Worm (Caenorhabditis elegans) whole organism, L1 larva: Measurements from ENCODE around the gene col-69.

Experiments used
- C04F5.9 ChIP-seq: sonication (generic microtip); optimal IDR thresholded peaks from 2 replicates; lab custom pipeline; 2016; ENCODE audit warnings: missing genetic modification characterization, missing compliant biosample characterization
- Y116A8C.19 ChIP-seq: sonication (generic microtip); optimal IDR thresholded peaks from 2 replicates; lab custom pipeline; 2016; ENCODE audit warnings: missing compliant biosample characterization, missing genetic modification characterization, borderline replicate concordance
- aly-2 ChIP-seq: fragments of 150-350 bp; optimal IDR thresholded peaks from 2 replicates; lab custom pipeline; 2014; ENCODE audit warnings: missing biosample characterization, missing genetic modification characterization
- ama-1 ChIP-seq: fragments of 150-350 bp; optimal IDR thresholded peaks from 2 replicates; lab custom pipeline; 2014
- ceh-8 ChIP-seq: fragments of 200-800 bp; sonication (Bioruptor generic); optimal IDR thresholded peaks from 2 replicates; lab custom pipeline; 2018; ENCODE audit warnings: mild to moderate bottlenecking, missing genetic modification characterization, moderate library complexity, missing compliant biosample characterization
- ceh-90 ChIP-seq: sonication (generic microtip); optimal IDR thresholded peaks from 2 replicates; lab custom pipeline; 2016; ENCODE audit warnings: missing genetic modification characterization, missing compliant biosample characterization
- dpl-1 ChIP-seq, 3 experiments: fragments of 150-350 bp in 2 of 3; sonication (generic microtip) in 1 of 3; optimal IDR thresholded peaks; 2 replicates each; lab custom pipeline; 2014 to 2017; ENCODE audit warnings: missing biosample characterization in 3 of 3, missing genetic modification characterization in 3 of 3, missing genetic modification reagents in 3 of 3
- efl-1 ChIP-seq, 4 experiments: fragments of 150-350 bp; optimal IDR thresholded peaks in 3 of 4; peaks in 1 of 4; 1 replicate in 1 of 4; 2 replicates in 3 of 4; lab custom pipeline; 2014; ENCODE audit warnings: missing biosample characterization in 2 of 4, missing genetic modification characterization in 2 of 4, missing genetic modification reagents in 2 of 4
- efl-3 ChIP-seq: fragments of 200-800 bp; sonication (Bioruptor generic); optimal IDR thresholded peaks from 2 replicates; lab custom pipeline; 2018; ENCODE audit warnings: mild to moderate bottlenecking, missing genetic modification characterization, missing compliant biosample characterization
- ets-5 ChIP-seq: fragments of 200-800 bp; sonication (Bioruptor generic); IDR thresholded peaks from 2 replicates; pipeline ENCODE4 v1.3.6; 2022; ENCODE audit warnings: missing genetic modification characterization, missing compliant biosample characterization
- fkh-4 ChIP-seq: sonication (generic microtip); optimal IDR thresholded peaks from 2 replicates; lab custom pipeline; 2016; ENCODE audit warnings: missing compliant biosample characterization, missing genetic modification characterization, borderline replicate concordance
- hlh-17 ChIP-seq: fragments of 200-800 bp; sonication (Bioruptor generic); optimal IDR thresholded peaks from 2 replicates; lab custom pipeline; 2018; ENCODE audit warnings: missing genetic modification characterization, mild to moderate bottlenecking, missing compliant biosample characterization, moderate library complexity, borderline replicate concordance
- hpl-2 ChIP-seq: fragments of 150-350 bp; optimal IDR thresholded peaks from 2 replicates; lab custom pipeline; 2014; ENCODE audit warnings: missing biosample characterization, missing genetic modification reagents, missing genetic modification characterization
- irx-1 ChIP-seq: sonication (generic microtip); optimal IDR thresholded peaks from 2 replicates; lab custom pipeline; 2016; ENCODE audit warnings: missing genetic modification characterization, missing compliant biosample characterization
- isw-1 ChIP-seq: fragments of 200-800 bp; sonication (Bioruptor generic); IDR thresholded peaks from 2 replicates; pipeline ENCODE4 v1.3.6; 2022; ENCODE audit warnings: missing genetic modification characterization, missing compliant biosample characterization
- jun-1 ChIP-seq: fragments of 150-350 bp; optimal IDR thresholded peaks from 2 replicates; lab custom pipeline; 2014; ENCODE audit warnings: missing biosample characterization, missing genetic modification reagents, missing genetic modification characterization
- lin-13 ChIP-seq: fragments of 150-350 bp; optimal IDR thresholded peaks from 2 replicates; lab custom pipeline; 2014; ENCODE audit warnings: missing biosample characterization, missing genetic modification reagents, missing genetic modification characterization
- lin-15B ChIP-seq: fragments of 150-350 bp; sonication (generic microtip); optimal IDR thresholded peaks from 3 replicates; lab custom pipeline; 2014; ENCODE audit warnings: missing biosample characterization, missing genetic modification characterization
- lin-35 ChIP-seq, 2 experiments: fragments of 150-350 bp; optimal IDR thresholded peaks; 2 replicates each; lab custom pipeline; 2014; ENCODE audit warnings: missing biosample characterization in 2 of 2, missing genetic modification characterization in 2 of 2, missing genetic modification reagents in 2 of 2
- lsy-2 ChIP-seq, 2 experiments: fragments of 150-350 bp; optimal IDR thresholded peaks; 2 replicates each; lab custom pipeline; 2014; ENCODE audit warnings: missing biosample characterization in 2 of 2, missing genetic modification characterization in 2 of 2
- mdl-1 ChIP-seq, 2 experiments: fragments of 150-350 bp; optimal IDR thresholded peaks; 2 replicates each; lab custom pipeline; 2014 to 2017; ENCODE audit warnings: missing biosample characterization in 2 of 2, missing genetic modification characterization in 2 of 2, inconsistent platforms in 1 of 2
- mef-2 ChIP-seq: fragments of 150-350 bp; optimal IDR thresholded peaks from 2 replicates; lab custom pipeline; 2014; ENCODE audit warnings: missing biosample characterization, missing genetic modification characterization
- nhr-20 ChIP-seq: sonication (generic microtip); optimal IDR thresholded peaks from 2 replicates; lab custom pipeline; 2016; ENCODE audit warnings: mild to moderate bottlenecking, missing genetic modification characterization, missing compliant biosample characterization
- nhr-237 ChIP-seq: fragments of 150-350 bp; optimal IDR thresholded peaks from 2 replicates; lab custom pipeline; 2014; ENCODE audit warnings: missing biosample characterization, missing genetic modification characterization
- nhr-90 ChIP-seq: sonication (generic microtip); optimal IDR thresholded peaks from 2 replicates; lab custom pipeline; 2016; ENCODE audit warnings: mild to moderate bottlenecking, missing genetic modification characterization, missing compliant biosample characterization; ENCODE audit not compliant: poor library complexity
- pag-3 ChIP-seq: sonication (generic microtip); optimal IDR thresholded peaks from 2 replicates; lab custom pipeline; 2017; ENCODE audit warnings: missing genetic modification characterization, mild to moderate bottlenecking, missing compliant biosample characterization, antibody characterized with exemption, borderline replicate concordance; ENCODE audit not compliant: insufficient read depth
- pax-3 ChIP-seq: fragments of 200-800 bp; sonication (Bioruptor generic); optimal IDR thresholded peaks from 2 replicates; lab custom pipeline; 2018; ENCODE audit warnings: mild to moderate bottlenecking, missing genetic modification characterization, moderate library complexity, missing compliant biosample characterization
- rnt-1 ChIP-seq: sonication (generic microtip); optimal IDR thresholded peaks from 2 replicates; lab custom pipeline; 2016; ENCODE audit warnings: mild to moderate bottlenecking, missing genetic modification characterization, moderate library complexity, missing compliant biosample characterization
- snu-23 ChIP-seq: sonication (generic microtip); optimal IDR thresholded peaks from 2 replicates; lab custom pipeline; 2016; ENCODE audit warnings: missing genetic modification characterization, missing compliant biosample characterization
- sox-4 ChIP-seq: sonication (generic microtip); optimal IDR thresholded peaks from 2 replicates; lab custom pipeline; 2016; ENCODE audit warnings: missing genetic modification characterization, missing compliant biosample characterization
- sptf-1 ChIP-seq: fragments of 150-350 bp; optimal IDR thresholded peaks from 2 replicates; lab custom pipeline; 2014; ENCODE audit warnings: missing biosample characterization, missing genetic modification characterization
- tbx-2 ChIP-seq: sonication (generic microtip); optimal IDR thresholded peaks from 2 replicates; lab custom pipeline; 2016; ENCODE audit warnings: missing genetic modification characterization, missing compliant biosample characterization
- unc-30 ChIP-seq: sonication (generic microtip); optimal IDR thresholded peaks from 2 replicates; lab custom pipeline; 2017; ENCODE audit warnings: missing biosample characterization, missing genetic modification characterization
- unc-62 ChIP-seq: fragments of 150-350 bp; optimal IDR thresholded peaks from 2 replicates; lab custom pipeline; 2014; ENCODE audit warnings: missing biosample characterization, missing genetic modification reagents, missing genetic modification characterization
- unc-98 ChIP-seq: fragments of 200-800 bp; sonication (Bioruptor generic); IDR thresholded peaks from 2 replicates; pipeline ENCODE4 v1.3.6; 2022; ENCODE audit warnings: missing genetic modification characterization, missing compliant biosample characterization
- zag-1 ChIP-seq: fragments of 150-350 bp; optimal IDR thresholded peaks from 2 replicates; lab custom pipeline; 2014; ENCODE audit warnings: missing biosample characterization, missing genetic modification characterization
- zip-4 ChIP-seq: fragments of 200-800 bp; sonication (Bioruptor generic); optimal IDR thresholded peaks from 2 replicates; lab custom pipeline; 2018; ENCODE audit warnings: mild to moderate bottlenecking, missing genetic modification characterization, moderate library complexity, missing compliant biosample characterization
- ztf-11 ChIP-seq, 2 experiments: sonication (generic microtip); optimal IDR thresholded peaks; 2 replicates each; lab custom pipeline; 2016 to 2017; ENCODE audit warnings: missing genetic modification characterization in 2 of 2, missing biosample characterization in 1 of 2, missing compliant biosample characterization in 1 of 2

Gene col-69

DNA sequence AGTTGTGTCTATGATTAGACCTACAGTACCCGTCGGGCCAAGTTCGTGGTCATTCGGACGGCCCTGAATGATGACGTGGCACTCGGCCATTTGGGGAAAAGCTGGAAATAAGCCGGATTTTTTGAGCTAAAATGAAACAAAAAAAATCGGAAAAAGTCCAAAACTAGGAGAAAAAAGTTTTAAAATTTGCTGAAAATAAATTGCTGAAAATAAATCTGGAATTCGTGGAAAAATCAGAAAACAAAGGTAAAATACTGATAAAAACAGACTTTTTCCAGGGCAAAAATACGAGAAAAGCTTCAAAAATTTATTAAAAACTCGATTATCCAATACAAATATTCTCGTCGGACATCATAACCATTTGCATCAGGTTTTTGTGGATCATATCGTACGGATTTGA lies 22.0 kb downstream of the col-69 start, which contains the start of gene B0432.9:
B0432.9 (minus strand) TSS at position 101 of the 400 bp plus-strand sequence.
- TF ChIP-seq dpl-1 (GFP tag; optimal IDR thresholded peaks at IDR 0.05; lab: Kevin White, UChicago) (no peak), sox-4 (tag; lab: Kevin White, UChicago) (no peak), isw-1 (GFP tag; lab: Robert Waterston, UW) (no peak), aly-2 (no peak), nhr-90 (tag; lab: Kevin White, UChicago) (no peak), ceh-8 (no peak), efl-3 (no peak), lin-13 (GFP tag; lab: Kevin White, UChicago) (no peak), ztf-11 (tag; optimal IDR thresholded peaks at IDR 0.05; lab: Kevin White, UChicago) (no peak), efl-1 (optimal IDR thresholded peaks at IDR 0.05; lab: Kevin White, UChicago) (no peak), efl-1 (GFP tag; optimal IDR thresholded peaks at IDR 0.05 in 1 of 2; lab: Kevin White, UChicago) (no peak), C04F5.9 (tag; lab: Kevin White, UChicago) (no peak), lin-15B (tag; lab: Kevin White, UChicago) (no peak), ets-5 (no peak), ceh-90 (tag; lab: Kevin White, UChicago) (no peak), unc-62 (GFP tag; lab: Kevin White, UChicago) (no peak), snu-23 (no peak), hlh-17 (GFP tag; lab: Kevin White, UChicago) (no peak)

- TF ChIP-seq nhr-20 (tag; lab: Kevin White, UChicago): no peak
- TF ChIP-seq zag-1 (tag; lab: Kevin White, UChicago): no peak
- TF ChIP-seq ama-1 (lab: Kevin White, UChicago): no peak
Measured at ce11 chrII:282483-282882, 23.1 kb downstream of the col-69 start, which contains the start of gene trul-1. Gene trul-1, minus strand, starts transcription at chrII:282583.

- TF ChIP-seq efl-1 (optimal IDR thresholded peaks at IDR 0.05; lab: Kevin White, UChicago): no peak
- TF ChIP-seq efl-1 (GFP tag; optimal IDR thresholded peaks at IDR 0.05 in 1 of 2; lab: Kevin White, UChicago): no peak
- TF ChIP-seq Y116A8C.19 (tag; lab: Kevin White, UChicago): no peak
Measured at ce11 chrII:278636-279035, 26.9 kb downstream of the col-69 start, which contains the start of gene B0432.8. Gene B0432.8, minus strand, starts transcription at chrII:278736.

DNA sequence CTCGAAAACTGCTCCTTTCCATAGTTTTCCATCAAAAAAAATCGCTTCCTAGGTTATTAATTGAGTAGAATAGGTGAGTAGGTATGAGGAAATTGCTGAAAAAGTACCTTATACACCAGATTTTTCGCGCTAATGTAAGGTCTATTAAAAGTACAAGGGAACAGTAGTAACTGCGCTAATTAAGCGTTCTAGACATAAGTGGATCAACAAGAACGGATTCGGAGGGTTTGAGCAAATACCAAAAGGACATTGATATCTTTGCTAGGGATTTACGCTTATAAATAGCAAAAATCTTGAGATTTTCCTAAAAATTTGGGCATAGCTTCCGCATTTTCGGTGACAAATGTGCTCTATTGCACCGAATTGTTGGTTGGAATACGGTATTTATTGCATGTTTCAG lies 31.7 kb downstream of the col-69 start, which contains the start of gene B0432.7:
B0432.7 (minus strand) TSS at position 101 of the 400 bp plus-strand sequence.
- TF ChIP-seq efl-1 (optimal IDR thresholded peaks at IDR 0.05; lab: Kevin White, UChicago) (no peak), efl-1 (GFP tag; optimal IDR thresholded peaks at IDR 0.05 in 1 of 2; lab: Kevin White, UChicago) (no peak), nhr-237 (no peak), unc-62 (GFP tag; lab: Kevin White, UChicago) (no peak), zip-4 (GFP tag; lab: Kevin White, UChicago) (no peak), hpl-2 (GFP tag; lab: Kevin White, UChicago) (no peak), unc-30 (no peak), nhr-90 (tag; lab: Kevin White, UChicago) (no peak), mef-2 (no peak)
- TF ChIP-seq, all 84 proteins: peak for 0

- no peak for TF ChIP-seq lin-35 (GFP tag; optimal IDR thresholded peaks at IDR 0.05; lab: Kevin White, UChicago)
- no peak for TF ChIP-seq irx-1 (tag; lab: Kevin White, UChicago)
- TF ChIP-seq tbx-2 (tag; lab: Kevin White, UChicago): no peak
- TF ChIP-seq snu-23: no peak
- no peak for TF ChIP-seq sptf-1 (tag; lab: Kevin White, UChicago)
- TF ChIP-seq mdl-1 (tag; optimal IDR thresholded peaks at IDR 0.05; lab: Kevin White, UChicago): no peak
- no peak for TF ChIP-seq pag-3
- no peak for TF ChIP-seq efl-3
- TF ChIP-seq jun-1: no peak
- TF ChIP-seq zip-4 (GFP tag; lab: Kevin White, UChicago): no peak
- no peak for TF ChIP-seq unc-98 (GFP tag; lab: Robert Waterston, UW)
- TF ChIP-seq rnt-1 (tag; lab: Kevin White, UChicago): no peak
- no peak for TF ChIP-seq lsy-2 (tag; optimal IDR thresholded peaks at IDR 0.05; lab: Kevin White, UChicago)
- no peak for TF ChIP-seq ceh-90 (tag; lab: Kevin White, UChicago)
- TF ChIP-seq nhr-90 (tag; lab: Kevin White, UChicago): no peak
- TF ChIP-seq fkh-4 (tag; lab: Kevin White, UChicago): no peak
- no peak for TF ChIP-seq nhr-20 (tag; lab: Kevin White, UChicago)
- TF ChIP-seq pax-3: no peak
- TF ChIP-seq, all 84 proteins: peak for 0
Measured at ce11 chrII:264053-264452, 41.5 kb downstream of the col-69 start, which contains the start of gene B0432.14. Gene B0432.14, plus strand, starts transcription at chrII:264353.
